Fruit fly (Drosophila melanogaster): ENCODE results near the gene Clc.

DNA sequence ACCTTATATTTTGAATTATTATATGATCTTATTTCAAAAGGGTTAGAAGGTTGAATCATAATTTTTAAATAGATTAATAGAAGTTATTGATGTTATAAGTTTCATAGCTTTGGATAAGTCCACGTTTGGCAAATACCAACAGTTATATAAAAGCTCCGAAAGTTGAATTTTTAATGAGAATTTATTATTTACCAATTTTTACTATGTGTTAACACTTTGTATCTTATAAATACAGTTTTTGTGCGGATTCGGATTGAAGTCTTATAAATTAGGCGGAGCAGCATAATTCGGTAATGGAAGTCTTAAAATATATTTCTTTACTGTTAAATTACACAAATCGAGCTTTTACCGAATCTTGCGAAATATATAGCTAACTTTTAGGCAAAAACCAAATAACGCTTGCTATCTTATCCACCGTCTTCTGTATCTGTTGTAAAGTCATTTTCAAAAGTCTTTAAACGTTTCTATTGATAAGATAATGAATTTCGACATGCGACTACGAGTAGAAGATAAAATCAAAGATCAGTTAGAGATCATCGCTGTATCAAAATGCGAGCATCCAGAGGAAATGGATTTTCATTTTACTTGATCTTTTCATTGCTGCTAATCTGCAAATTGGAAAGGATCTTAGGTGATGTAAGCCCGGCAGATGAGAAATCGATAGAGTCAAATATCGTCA is 41.1 kb upstream of the Clc start, which contains the start of gene CG42833:
- TF ChIP-seq h (optimal IDR thresholded peaks at IDR 0.05) (no peak), insv (optimal IDR thresholded peaks at IDR 0.05) (no peak), Sin3A (optimal IDR thresholded peaks at IDR 0.05) (no peak), Myc (optimal IDR thresholded peaks at IDR 0.05) (no peak), psq (optimal IDR thresholded peaks at IDR 0.05) (no peak), ttk (optimal IDR thresholded peaks at IDR 0.05) (no peak)
